Worm (Caenorhabditis elegans) whole organism, late embryonic: ENCODE results near the gene C25F9.5.

Source experiments
- Y22D7AL.16 ChIP-seq: sonication (generic microtip); optimal IDR thresholded peaks from 2 replicates; lab custom pipeline; 2016; ENCODE audit warnings: missing genetic modification characterization, missing compliant biosample characterization
- ama-1 ChIP-seq: fragments of 150-350 bp; optimal IDR thresholded peaks from 2 replicates; lab custom pipeline; 2014
- ceh-18 ChIP-seq: sonication (generic microtip); optimal IDR thresholded peaks from 2 replicates; lab custom pipeline; 2016; ENCODE audit warnings: missing genetic modification characterization, missing compliant biosample characterization
- ceh-30 ChIP-seq: fragments of 150-350 bp; optimal IDR thresholded peaks from 2 replicates; lab custom pipeline; 2014; ENCODE audit warnings: missing biosample characterization, missing genetic modification characterization
- ceh-31 ChIP-seq: sonication (generic microtip); optimal IDR thresholded peaks from 2 replicates; lab custom pipeline; 2016; ENCODE audit warnings: missing genetic modification characterization, missing compliant biosample characterization
- dve-1 ChIP-seq: sonication (generic microtip); optimal IDR thresholded peaks from 2 replicates; lab custom pipeline; 2017; ENCODE audit warnings: antibody characterized with exemption, mild to moderate bottlenecking, missing genetic modification characterization, missing compliant biosample characterization
- hlh-6 ChIP-seq: sonication (generic microtip); optimal IDR thresholded peaks from 2 replicates; lab custom pipeline; 2016; ENCODE audit warnings: missing genotype, missing genetic modification characterization, missing compliant biosample characterization
- lin-11 ChIP-seq: fragments of 200-800 bp; sonication (Bioruptor generic); optimal IDR thresholded peaks from 2 replicates; lab custom pipeline; 2018; ENCODE audit warnings: mild to moderate bottlenecking, missing genetic modification characterization, missing compliant biosample characterization
- mec-3 ChIP-seq: sonication (generic microtip); optimal IDR thresholded peaks from 2 replicates; lab custom pipeline; 2016; ENCODE audit warnings: borderline replicate concordance, missing genetic modification characterization, missing compliant biosample characterization
- odd-2 ChIP-seq: sonication (generic microtip); optimal IDR thresholded peaks from 2 replicates; lab custom pipeline; 2017; ENCODE audit warnings: antibody characterized with exemption, mild to moderate bottlenecking, missing genetic modification characterization, missing compliant biosample characterization
- pax-1 ChIP-seq: fragments of 150-350 bp; optimal IDR thresholded peaks from 2 replicates; lab custom pipeline; 2014; ENCODE audit warnings: missing biosample characterization, missing genetic modification characterization
- sox-2 ChIP-seq: fragments of 200-800 bp; sonication (Bioruptor generic); IDR thresholded peaks from 2 replicates; pipeline ENCODE4 v1.3.6; 2022; ENCODE audit warnings: missing genetic modification reagents, missing genetic modification characterization, missing compliant biosample characterization

DNA sequence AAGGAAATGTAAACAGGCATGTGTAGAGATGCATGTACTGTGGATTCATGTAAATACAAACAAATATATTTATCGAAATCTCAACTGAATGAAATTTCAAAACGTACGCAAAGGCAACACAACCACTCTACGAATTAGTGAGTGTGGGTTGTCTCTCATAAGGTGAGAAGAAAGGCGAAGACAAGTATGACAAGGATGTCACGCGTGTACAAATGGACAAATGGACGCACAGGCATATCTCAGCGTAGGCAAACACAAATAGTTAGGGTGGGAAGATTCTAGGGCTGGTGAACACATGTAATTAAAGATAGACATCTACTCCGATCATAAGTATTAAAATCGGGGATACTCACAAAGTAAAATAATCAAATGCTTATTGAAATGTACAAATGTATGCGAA, 17.4 kb upstream of the C25F9.5 start:
- TF ChIP-seq sox-2 (GFP tag; lab: Robert Waterston, UW) (no peak), dve-1 (no peak), ama-1 (lab: Kevin White, UChicago) (no peak), mec-3 (tag; lab: Kevin White, UChicago) (no peak), lin-11 (no peak), ceh-30 (tag; lab: Kevin White, UChicago) (no peak), odd-2 (no peak), ceh-18 (tag; lab: Kevin White, UChicago) (no peak), ceh-31 (no peak), pax-1 (tag; lab: Kevin White, UChicago) (no peak), Y22D7AL.16 (no peak), hlh-6 (tag; lab: Kevin White, UChicago) (no peak)
